Worm (Caenorhabditis elegans) whole organism, young adult: ENCODE data around the gene srh-270.

Source experiments
- Y67H2A.10 ChIP-seq: fragments of 200-800 bp; sonication (Bioruptor generic); conservative IDR thresholded peaks from 2 replicates; pipeline ENCODE4 v1.3.6; 2022; ENCODE audit warnings: missing genetic modification reagents, missing genetic modification characterization, missing compliant biosample characterization
- aptf-2 ChIP-seq: fragments of 200-800 bp; sonication (Bioruptor generic); conservative IDR thresholded peaks from 2 replicates; pipeline ENCODE4 v1.3.6; 2022; ENCODE audit warnings: missing genetic modification reagents, missing genetic modification characterization, missing compliant biosample characterization
- attf-3 ChIP-seq: fragments of 200-800 bp; sonication (Bioruptor generic); conservative IDR thresholded peaks from 2 replicates; pipeline ENCODE4 v1.3.6; 2022; ENCODE audit warnings: missing genetic modification reagents, missing genetic modification characterization, missing compliant biosample characterization
- bed-1 ChIP-seq: fragments of 200-800 bp; sonication (Bioruptor generic); IDR thresholded peaks from 2 replicates; pipeline ENCODE4 v1.3.6; 2022; ENCODE audit warnings: missing genetic modification reagents, missing genetic modification characterization, missing compliant biosample characterization
- dpff-1 ChIP-seq: sonication (generic microtip); optimal IDR thresholded peaks from 2 replicates; lab custom pipeline; 2017; ENCODE audit warnings: mild to moderate bottlenecking, missing genetic modification characterization, missing compliant biosample characterization
- dpl-1 ChIP-seq: fragments of 150-350 bp; optimal IDR thresholded peaks from 2 replicates; lab custom pipeline; 2014; ENCODE audit warnings: missing biosample characterization, missing genetic modification reagents, missing genetic modification characterization
- efl-1 ChIP-seq: fragments of 150-350 bp; optimal IDR thresholded peaks from 2 replicates; lab custom pipeline; 2014; ENCODE audit warnings: missing biosample characterization, missing genetic modification reagents, missing genetic modification characterization
- ets-4 ChIP-seq: fragments of 200-800 bp; sonication (Bioruptor generic); optimal IDR thresholded peaks from 2 replicates; lab custom pipeline; 2018; ENCODE audit warnings: mild to moderate bottlenecking, missing genetic modification characterization, missing compliant biosample characterization
- hlh-12 ChIP-seq: sonication (generic microtip); optimal IDR thresholded peaks from 2 replicates; lab custom pipeline; 2016; ENCODE audit warnings: missing genetic modification characterization, missing compliant biosample characterization
- nfya-1 ChIP-seq: sonication (generic microtip); optimal IDR thresholded peaks from 2 replicates; lab custom pipeline; 2017; ENCODE audit warnings: antibody characterized with exemption, missing compliant biosample characterization, missing genetic modification characterization, borderline replicate concordance; ENCODE audit not compliant: insufficient read depth
- rec-8 ChIP-seq, 2 experiments: sonication (generic microtip); optimal IDR thresholded peaks; 2 replicates each; lab custom pipeline; 2016; ENCODE audit warnings: mild to moderate bottlenecking in 2 of 2, missing genetic modification characterization in 2 of 2, missing genetic modification reagents in 2 of 2, missing genotype in 2 of 2, missing biosample characterization in 1 of 2, missing compliant biosample characterization in 1 of 2, moderate library complexity in 1 of 2
- unc-130 ChIP-seq: sonication (generic microtip); optimal IDR thresholded peaks from 2 replicates; lab custom pipeline; 2016; ENCODE audit warnings: missing genetic modification reagents, missing genetic modification characterization, missing compliant biosample characterization
- unc-62 ChIP-seq: fragments of 150-350 bp; optimal IDR thresholded peaks from 2 replicates; lab custom pipeline; 2014; ENCODE audit warnings: missing biosample characterization, missing genetic modification reagents, missing genetic modification characterization
- zim-3 ChIP-seq: sonication (generic microtip); optimal IDR thresholded peaks from 2 replicates; lab custom pipeline; 2017; ENCODE audit warnings: mild to moderate bottlenecking, missing genetic modification characterization, moderate library complexity, missing compliant biosample characterization

- TF ChIP-seq rec-8 (tag; optimal IDR thresholded peaks at IDR 0.05; lab: Kevin White, UChicago), result no peak
- no peak for TF ChIP-seq dpl-1 (GFP tag; lab: Kevin White, UChicago)
- TF ChIP-seq nfya-1 (tag; lab: Kevin White, UChicago), result no peak
- TF ChIP-seq hlh-12 (tag; lab: Kevin White, UChicago), result no peak
- TF ChIP-seq unc-130 (GFP tag; lab: Kevin White, UChicago), result no peak
- TF ChIP-seq unc-62 (GFP tag; lab: Kevin White, UChicago), result no peak
- no peak for TF ChIP-seq zim-3 (tag; lab: Kevin White, UChicago)
- no peak for TF ChIP-seq ets-4 (GFP tag; lab: Kevin White, UChicago)
- no peak for TF ChIP-seq aptf-2 (GFP tag; lab: Robert Waterston, UW)
- TF ChIP-seq bed-1 (GFP tag; lab: Robert Waterston, UW), result no peak
- TF ChIP-seq efl-1 (GFP tag; lab: Kevin White, UChicago), result no peak
- TF ChIP-seq attf-3, result no peak
- TF ChIP-seq dpff-1 (tag; lab: Kevin White, UChicago), result no peak
- TF ChIP-seq Y67H2A.10 (GFP tag; lab: Robert Waterston, UW), result no peak
Measured at ce11 chrV:2818117-2818516, 43.3 kb downstream of the srh-270 start, which contains the start of gene srt-34.
